Worm (Caenorhabditis elegans) whole organism, young adult: ENCODE results near the gene mcm-2.

Source experiments
- B0019.2 ChIP-seq: fragments of 200-800 bp; sonication (Bioruptor generic); conservative IDR thresholded peaks from 2 replicates; pipeline ENCODE4 v1.3.6; 2022; ENCODE audit warnings: missing genetic modification reagents, missing genetic modification characterization, missing compliant biosample characterization
- B0035.1 ChIP-seq: sonication (generic microtip); optimal IDR thresholded peaks from 2 replicates; lab custom pipeline; 2016; ENCODE audit warnings: missing genetic modification characterization, mild to moderate bottlenecking, missing compliant biosample characterization, missing genotype, missing genetic modification reagents
- C17E4.6 ChIP-seq: fragments of 200-800 bp; sonication (Bioruptor generic); IDR thresholded peaks from 2 replicates; pipeline ENCODE4 v1.3.6; 2022; ENCODE audit warnings: missing genetic modification reagents, missing genetic modification characterization, missing compliant biosample characterization
- F10E7.11 ChIP-seq: sonication (generic microtip); optimal IDR thresholded peaks from 2 replicates; lab custom pipeline; 2017; ENCODE audit warnings: mild to moderate bottlenecking, missing genetic modification characterization, moderate library complexity, missing compliant biosample characterization
- F22D6.2 ChIP-seq: sonication (generic microtip); optimal IDR thresholded peaks from 2 replicates; lab custom pipeline; 2016; ENCODE audit warnings: mild to moderate bottlenecking, missing genetic modification characterization, missing compliant biosample characterization
- F33H1.4 ChIP-seq: fragments of 200-800 bp; sonication (Bioruptor generic); IDR thresholded peaks from 2 replicates; pipeline ENCODE4 v1.3.6; 2022; ENCODE audit warnings: missing genetic modification reagents, missing genetic modification characterization, missing compliant biosample characterization
- F37B4.10 ChIP-seq: fragments of 200-800 bp; sonication (Bioruptor generic); IDR thresholded peaks from 2 replicates; pipeline ENCODE4 v1.3.6; 2022; ENCODE audit warnings: missing genetic modification characterization, missing compliant biosample characterization
- F57A8.1 ChIP-seq: fragments of 200-800 bp; sonication (Bioruptor generic); optimal IDR thresholded peaks from 2 replicates; lab custom pipeline; 2018; ENCODE audit warnings: mild to moderate bottlenecking, missing genetic modification characterization, moderate library complexity, missing compliant biosample characterization
- K12H6.12 ChIP-seq: fragments of 200-800 bp; sonication (Bioruptor generic); optimal IDR thresholded peaks from 2 replicates; lab custom pipeline; 2018; ENCODE audit warnings: mild to moderate bottlenecking, missing genetic modification characterization, missing compliant biosample characterization
- T26A5.8 ChIP-seq: sonication (generic microtip); optimal IDR thresholded peaks from 2 replicates; lab custom pipeline; 2016; ENCODE audit warnings: missing genetic modification characterization, missing compliant biosample characterization
- Y95B8A.8 ChIP-seq: fragments of 200-800 bp; sonication (Bioruptor generic); IDR thresholded peaks from 2 replicates; pipeline ENCODE4 v1.3.6; 2022; ENCODE audit warnings: missing genetic modification reagents, missing genetic modification characterization, missing compliant biosample characterization
- akir-1 ChIP-seq: fragments of 200-800 bp; sonication (Bioruptor generic); optimal IDR thresholded peaks from 2 replicates; lab custom pipeline; 2018; ENCODE audit warnings: mild to moderate bottlenecking, missing genetic modification characterization, moderate library complexity, missing compliant biosample characterization
- ama-1 ChIP-seq, 3 experiments: fragments of 150-350 bp in 1 of 3; sonication (generic microtip) in 2 of 3; optimal IDR thresholded peaks; 2 replicates each; lab custom pipeline; 2014 to 2018; ENCODE audit warnings: missing biosample characterization in 2 of 3, missing genetic modification characterization in 2 of 3, missing genetic modification reagents in 2 of 3
- attf-6 ChIP-seq: fragments of 200-800 bp; sonication (Bioruptor generic); IDR thresholded peaks from 2 replicates; pipeline ENCODE4 v1.3.6; 2022; ENCODE audit warnings: missing genetic modification reagents, missing genetic modification characterization, missing compliant biosample characterization
- bed-1 ChIP-seq: fragments of 200-800 bp; sonication (Bioruptor generic); IDR thresholded peaks from 2 replicates; pipeline ENCODE4 v1.3.6; 2022; ENCODE audit warnings: missing genetic modification reagents, missing genetic modification characterization, missing compliant biosample characterization
- cebp-1 ChIP-seq, 2 experiments: fragments of 200-800 bp in 1 of 2; sonication (Bioruptor generic) in 1 of 2; sonication (generic microtip) in 1 of 2; IDR thresholded peaks in 1 of 2; optimal IDR thresholded peaks in 1 of 2; 2 replicates each; pipeline versions ENCODE4 v1.3.6 to Lab custom; 2017 to 2022; ENCODE audit warnings: missing compliant biosample characterization in 2 of 2, missing genetic modification characterization in 2 of 2, mild to moderate bottlenecking in 1 of 2, missing genetic modification reagents in 1 of 2, moderate library complexity in 1 of 2
- ceh-100 ChIP-seq: fragments of 200-800 bp; sonication (Bioruptor generic); IDR thresholded peaks from 2 replicates; pipeline ENCODE4 v1.3.6; 2022; ENCODE audit warnings: missing genetic modification reagents, missing genetic modification characterization, missing compliant biosample characterization
- ceh-58 ChIP-seq: fragments of 200-800 bp; sonication (Bioruptor generic); IDR thresholded peaks from 2 replicates; pipeline ENCODE4 v1.3.6; 2022; ENCODE audit warnings: missing genetic modification characterization, missing compliant biosample characterization
- chd-7 ChIP-seq: sonication (generic microtip); optimal IDR thresholded peaks from 2 replicates; lab custom pipeline; 2016; ENCODE audit warnings: mild to moderate bottlenecking, missing genetic modification characterization, moderate library complexity, missing compliant biosample characterization
- dox-1 ChIP-seq: fragments of 200-800 bp; sonication (Bioruptor generic); IDR thresholded peaks from 2 replicates; pipeline ENCODE4 v1.3.6; 2022; ENCODE audit warnings: missing genetic modification reagents, missing genetic modification characterization, missing compliant biosample characterization
- efl-1 ChIP-seq: fragments of 150-350 bp; optimal IDR thresholded peaks from 2 replicates; lab custom pipeline; 2014; ENCODE audit warnings: missing biosample characterization, missing genetic modification reagents, missing genetic modification characterization
- egl-44 ChIP-seq: fragments of 200-800 bp; sonication (Bioruptor generic); IDR thresholded peaks from 2 replicates; pipeline ENCODE4 v1.3.6; 2022; ENCODE audit warnings: missing genetic modification reagents, missing genetic modification characterization, missing compliant biosample characterization
- ekl-4 ChIP-seq: fragments of 200-800 bp; sonication (Bioruptor generic); IDR thresholded peaks from 2 replicates; pipeline ENCODE4 v1.3.6; 2022; ENCODE audit warnings: missing genetic modification reagents, missing genetic modification characterization, missing compliant biosample characterization
- gei-17 ChIP-seq: fragments of 200-800 bp; sonication (Bioruptor generic); optimal IDR thresholded peaks from 2 replicates; lab custom pipeline; 2018; ENCODE audit warnings: mild to moderate bottlenecking, missing genetic modification characterization, missing compliant biosample characterization
- hmg-20 ChIP-seq: fragments of 200-800 bp; sonication (Bioruptor generic); IDR thresholded peaks from 2 replicates; pipeline ENCODE4 v1.3.6; 2022; ENCODE audit warnings: missing genetic modification reagents, missing genetic modification characterization, missing compliant biosample characterization
- let-607 ChIP-seq, 2 experiments: fragments of 200-800 bp in 1 of 2; sonication (Bioruptor generic) in 1 of 2; sonication (generic microtip) in 1 of 2; optimal IDR thresholded peaks; 2 replicates each; lab custom pipeline; 2016 to 2018; ENCODE audit warnings: mild to moderate bottlenecking in 2 of 2, missing compliant biosample characterization in 2 of 2, missing genetic modification characterization in 2 of 2, moderate library complexity in 2 of 2, missing genotype in 1 of 2
- lin-26 ChIP-seq: fragments of 200-800 bp; sonication (Bioruptor generic); IDR thresholded peaks from 2 replicates; pipeline ENCODE4 v1.3.6; 2022; ENCODE audit warnings: missing genetic modification reagents, missing genetic modification characterization, missing compliant biosample characterization
- lin-40 ChIP-seq: sonication (generic microtip); optimal IDR thresholded peaks from 2 replicates; lab custom pipeline; 2016; ENCODE audit warnings: missing genetic modification characterization, mild to moderate bottlenecking, missing compliant biosample characterization, missing genotype, missing genetic modification reagents
- lir-1 ChIP-seq: fragments of 200-800 bp; sonication (Bioruptor generic); conservative IDR thresholded peaks from 2 replicates; pipeline ENCODE4 v1.3.6; 2022; ENCODE audit warnings: missing genetic modification reagents, missing genetic modification characterization, missing compliant biosample characterization
- lsl-1 ChIP-seq: fragments of 200-800 bp; sonication (Bioruptor generic); optimal IDR thresholded peaks from 2 replicates; lab custom pipeline; 2018; ENCODE audit warnings: mild to moderate bottlenecking, missing genetic modification characterization, moderate library complexity, missing compliant biosample characterization
- lsy-27 ChIP-seq: sonication (generic microtip); optimal IDR thresholded peaks from 2 replicates; lab custom pipeline; 2017; ENCODE audit warnings: missing genetic modification characterization, mild to moderate bottlenecking, missing compliant biosample characterization, antibody characterized with exemption, missing genotype, borderline replicate concordance; ENCODE audit not compliant: insufficient read depth
- madf-8 ChIP-seq: fragments of 200-800 bp; sonication (Bioruptor generic); conservative IDR thresholded peaks from 2 replicates; pipeline ENCODE4 v1.3.6; 2022; ENCODE audit warnings: missing genetic modification reagents, missing genetic modification characterization, missing compliant biosample characterization
- mel-28 ChIP-seq: sonication (generic microtip); optimal IDR thresholded peaks from 2 replicates; lab custom pipeline; 2016; ENCODE audit warnings: borderline replicate concordance, mild to moderate bottlenecking, missing genetic modification characterization, missing compliant biosample characterization
- mes-4 ChIP-seq: sonication (generic microtip); optimal IDR thresholded peaks from 2 replicates; lab custom pipeline; 2016; ENCODE audit warnings: missing genotype, missing genetic modification characterization, missing compliant biosample characterization
- nfya-1 ChIP-seq: sonication (generic microtip); optimal IDR thresholded peaks from 2 replicates; lab custom pipeline; 2017; ENCODE audit warnings: antibody characterized with exemption, missing compliant biosample characterization, missing genetic modification characterization, borderline replicate concordance; ENCODE audit not compliant: insufficient read depth
- nfya-2 ChIP-seq: fragments of 200-800 bp; sonication (Bioruptor generic); IDR thresholded peaks from 2 replicates; pipeline ENCODE4 v1.3.6; 2022; ENCODE audit warnings: missing genetic modification reagents, missing genetic modification characterization, missing compliant biosample characterization
- nhr-179 ChIP-seq: sonication (generic microtip); optimal IDR thresholded peaks from 2 replicates; lab custom pipeline; 2016; ENCODE audit warnings: mild to moderate bottlenecking, missing genetic modification characterization, missing compliant biosample characterization
- pha-4 ChIP-seq: fragments of 150-350 bp; sonication (generic microtip); optimal IDR thresholded peaks from 2 replicates; lab custom pipeline; 2014; ENCODE audit warnings: missing biosample characterization, missing genetic modification reagents, missing genetic modification characterization
- unc-62 ChIP-seq: fragments of 150-350 bp; optimal IDR thresholded peaks from 2 replicates; lab custom pipeline; 2014; ENCODE audit warnings: missing biosample characterization, missing genetic modification reagents, missing genetic modification characterization
- xnd-1 ChIP-seq: sonication (generic microtip); optimal IDR thresholded peaks from 2 replicates; lab custom pipeline; 2016; ENCODE audit warnings: missing genotype, missing genetic modification reagents, missing genetic modification characterization, missing compliant biosample characterization
- zim-3 ChIP-seq: sonication (generic microtip); optimal IDR thresholded peaks from 2 replicates; lab custom pipeline; 2017; ENCODE audit warnings: mild to moderate bottlenecking, missing genetic modification characterization, moderate library complexity, missing compliant biosample characterization
- ztf-22 ChIP-seq: fragments of 200-800 bp; sonication (Bioruptor generic); optimal IDR thresholded peaks from 2 replicates; lab custom pipeline; 2018; ENCODE audit warnings: mild to moderate bottlenecking, missing genetic modification characterization, moderate library complexity, missing compliant biosample characterization
- ztf-25 ChIP-seq: fragments of 200-800 bp; sonication (Bioruptor generic); IDR thresholded peaks from 2 replicates; pipeline ENCODE4 v1.3.6; 2022; ENCODE audit warnings: missing genetic modification reagents, missing genetic modification characterization, missing compliant biosample characterization
- ztf-28 ChIP-seq: fragments of 200-800 bp; sonication (Bioruptor generic); IDR thresholded peaks from 2 replicates; pipeline ENCODE4 v1.3.6; 2022; ENCODE audit warnings: missing genetic modification reagents, missing genetic modification characterization, missing compliant biosample characterization
- ztf-6 ChIP-seq: fragments of 200-800 bp; sonication (Bioruptor generic); IDR thresholded peaks from 2 replicates; pipeline ENCODE4 v1.3.6; 2022; ENCODE audit warnings: missing genetic modification reagents, missing genetic modification characterization, missing compliant biosample characterization

Gene mcm-2

DNA sequence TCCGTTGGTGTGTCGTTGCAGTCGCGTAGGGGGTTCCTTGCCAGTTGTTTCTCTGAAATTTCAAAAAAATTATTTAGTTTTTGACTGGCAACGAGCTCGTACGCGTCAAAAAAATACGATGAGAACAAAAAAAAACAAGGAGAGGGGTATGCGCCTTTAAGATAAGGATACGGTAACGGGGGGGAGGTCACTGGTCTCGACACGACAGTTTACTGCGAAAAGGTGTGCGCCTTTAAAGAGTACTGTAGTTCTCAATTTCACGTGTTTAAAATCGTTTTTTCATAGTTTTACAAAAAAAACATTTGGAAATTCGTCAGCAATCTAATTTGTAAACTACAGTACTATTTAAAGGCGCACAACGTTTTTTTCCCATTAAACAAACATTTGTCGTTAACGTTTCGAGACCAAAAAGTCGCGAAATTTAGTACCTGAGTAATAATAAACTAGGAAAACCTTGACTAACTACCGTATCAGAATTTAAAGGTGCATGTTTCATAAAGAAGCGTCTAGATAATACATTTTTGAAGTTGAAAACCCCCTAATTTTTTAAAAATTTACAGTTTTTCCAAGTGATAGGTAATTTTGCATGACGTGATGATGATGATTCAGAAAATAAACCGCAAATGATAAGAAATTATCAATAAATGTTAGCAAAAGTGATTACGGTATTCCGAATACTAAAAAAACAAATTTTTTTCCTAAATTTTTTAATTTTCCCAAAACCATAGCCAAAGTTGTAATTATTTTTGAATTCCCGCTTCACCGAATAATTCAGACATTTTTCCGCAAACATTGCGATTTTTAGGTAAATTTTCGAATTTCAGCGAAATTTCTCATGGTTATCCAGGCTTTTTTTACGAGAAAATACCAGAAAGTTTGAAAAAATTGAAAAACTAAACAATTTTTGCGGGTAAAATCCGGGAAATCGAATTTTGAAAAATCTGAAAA, 32.1 kb downstream of the mcm-2 start (continued):
- TF ChIP-seq lin-40, result peak; percentile 47
- TF ChIP-seq mes-4 (tag; lab: Kevin White, UChicago), result no peak
- TF ChIP-seq nhr-179 (tag; lab: Kevin White, UChicago), result no peak
- TF ChIP-seq unc-62 (GFP tag; lab: Kevin White, UChicago), result no peak
- no peak for TF ChIP-seq akir-1 (GFP tag; lab: Kevin White, UChicago)
- no peak for TF ChIP-seq ztf-6 (GFP tag; lab: Robert Waterston, UW)
- no peak for TF ChIP-seq Y95B8A.8 (GFP tag; lab: Robert Waterston, UW)
- no peak for TF ChIP-seq ztf-22 (GFP tag; lab: Kevin White, UChicago)
- no peak for TF ChIP-seq ztf-25 (GFP tag; lab: Robert Waterston, UW)
- TF ChIP-seq F37B4.10 (GFP tag; lab: Robert Waterston, UW), result 0 out of 2 replicates have a peak, but pooled peaks have one; percentile 58
- peak; percentile 32 for TF ChIP-seq K12H6.12
- TF ChIP-seq nfya-2, result no peak
- TF ChIP-seq chd-7 (tag; lab: Kevin White, UChicago), result peak; percentile 68
- no peak; the same call in 1 of the 2 replicates for TF ChIP-seq lir-1 (GFP tag; lab: Robert Waterston, UW)
- TF ChIP-seq pha-4 (tag; lab: Kevin White, UChicago), result no peak
- no peak for TF ChIP-seq hmg-20 (GFP tag; lab: Robert Waterston, UW)
- TF ChIP-seq lsy-27 (tag; lab: Kevin White, UChicago), result no peak
- peak; percentile 60 for TF ChIP-seq F10E7.11
- TF ChIP-seq ztf-28 (GFP tag; lab: Robert Waterston, UW), result 0 out of 2 replicates have a peak, but pooled peaks have one; percentile 36
- peak; percentile 33 for TF ChIP-seq efl-1 (GFP tag; lab: Kevin White, UChicago)
- TF ChIP-seq lsl-1, result peak; percentile 89
- TF ChIP-seq attf-6 (GFP tag; lab: Robert Waterston, UW), result no peak
- peak; percentile 33 for TF ChIP-seq B0035.1 (tag; lab: Kevin White, UChicago)
- no peak for TF ChIP-seq ama-1 (optimal IDR thresholded peaks at IDR 0.05; lab: Kevin White, UChicago)
- no peak for TF ChIP-seq ama-1 (GFP tag; optimal IDR thresholded peaks at IDR 0.05; lab: Kevin White, UChicago)
- no peak for TF ChIP-seq lin-26
- peak; percentile 46 for TF ChIP-seq gei-17
- no peak; the same call in 1 of the 2 replicates for TF ChIP-seq ekl-4 (GFP tag; lab: Robert Waterston, UW)
- no peak for TF ChIP-seq F57A8.1 (GFP tag; lab: Kevin White, UChicago)
- peak; percentile 74 for TF ChIP-seq madf-8 (GFP tag; lab: Robert Waterston, UW)
- peak; percentile 22 to 50 for TF ChIP-seq let-607 (tag; optimal IDR thresholded peaks at IDR 0.05; lab: Kevin White, UChicago)
- peak; percentile 75 for TF ChIP-seq zim-3 (tag; lab: Kevin White, UChicago)
- no peak for TF ChIP-seq nfya-1 (tag; lab: Kevin White, UChicago)
- TF ChIP-seq F33H1.4 (GFP tag; lab: Robert Waterston, UW), result peak; percentile 82
- TF ChIP-seq egl-44 (GFP tag; lab: Robert Waterston, UW), result no peak
- no peak for TF ChIP-seq C17E4.6 (GFP tag; lab: Robert Waterston, UW)
- TF ChIP-seq ceh-58 (GFP tag; lab: Robert Waterston, UW), result no peak
- TF ChIP-seq mel-28 (tag; lab: Kevin White, UChicago), result no peak
- no peak for TF ChIP-seq ceh-100 (GFP tag; lab: Robert Waterston, UW)
- TF ChIP-seq F22D6.2, result no peak
- no peak for TF ChIP-seq bed-1
- no peak for TF ChIP-seq B0019.2
- peak; percentile 65 for TF ChIP-seq xnd-1 (tag; lab: Kevin White, UChicago)
- TF ChIP-seq cebp-1 (GFP tag; IDR thresholded peaks at IDR 0.05; lab: Robert Waterston, UW), result no peak
- TF ChIP-seq cebp-1 (tag; optimal IDR thresholded peaks at IDR 0.05; lab: Kevin White, UChicago), result peak; percentile 74
- TF ChIP-seq T26A5.8, result no peak
- TF ChIP-seq dox-1, result peak; percentile 35; the same call in 1 of the 2 replicates
